Worm (Caenorhabditis elegans) whole organism, young adult: Measurements from ENCODE around the gene maph-1.3.
"Not testable (repeated sequence)": the region's sequence is repeated elsewhere in the genome, so short reads cannot be mapped to it uniquely, and the experiment has no call there.

Experiments used
- B0019.2 ChIP-seq: fragments of 200-800 bp; sonication (Bioruptor generic); conservative IDR thresholded peaks from 2 replicates; pipeline ENCODE4 v1.3.6; 2022; ENCODE audit warnings: missing genetic modification reagents, missing genetic modification characterization, missing compliant biosample characterization
- C17E4.6 ChIP-seq: fragments of 200-800 bp; sonication (Bioruptor generic); IDR thresholded peaks from 2 replicates; pipeline ENCODE4 v1.3.6; 2022; ENCODE audit warnings: missing genetic modification reagents, missing genetic modification characterization, missing compliant biosample characterization
- D2030.7 ChIP-seq: fragments of 200-800 bp; sonication (Bioruptor generic); IDR thresholded peaks from 2 replicates; pipeline ENCODE4 v1.3.6; 2022; ENCODE audit warnings: missing genetic modification reagents, missing genetic modification characterization, missing compliant biosample characterization
- F33H1.4 ChIP-seq: fragments of 200-800 bp; sonication (Bioruptor generic); IDR thresholded peaks from 2 replicates; pipeline ENCODE4 v1.3.6; 2022; ENCODE audit warnings: missing genetic modification reagents, missing genetic modification characterization, missing compliant biosample characterization
- K11D2.4 ChIP-seq: fragments of 200-800 bp; sonication (Bioruptor generic); IDR thresholded peaks from 2 replicates; pipeline ENCODE4 v1.3.6; 2022; ENCODE audit warnings: missing genetic modification reagents, missing genetic modification characterization, missing compliant biosample characterization
- K12H6.12 ChIP-seq: fragments of 200-800 bp; sonication (Bioruptor generic); optimal IDR thresholded peaks from 2 replicates; lab custom pipeline; 2018; ENCODE audit warnings: mild to moderate bottlenecking, missing genetic modification characterization, missing compliant biosample characterization
- T26A5.8 ChIP-seq: sonication (generic microtip); optimal IDR thresholded peaks from 2 replicates; lab custom pipeline; 2016; ENCODE audit warnings: missing genetic modification characterization, missing compliant biosample characterization
- Y53G8AR.9 ChIP-seq: fragments of 200-800 bp; sonication (Bioruptor generic); conservative IDR thresholded peaks from 2 replicates; pipeline ENCODE4 v1.3.6; 2022; ENCODE audit warnings: missing genetic modification reagents, missing genetic modification characterization, missing compliant biosample characterization
- Y79H2A.3 ChIP-seq: fragments of 200-800 bp; sonication (Bioruptor generic); conservative IDR thresholded peaks from 2 replicates; pipeline ENCODE4 v1.3.6; 2022; ENCODE audit warnings: missing genetic modification reagents, missing genetic modification characterization, missing compliant biosample characterization
- Y95B8A.8 ChIP-seq: fragments of 200-800 bp; sonication (Bioruptor generic); IDR thresholded peaks from 2 replicates; pipeline ENCODE4 v1.3.6; 2022; ENCODE audit warnings: missing genetic modification reagents, missing genetic modification characterization, missing compliant biosample characterization
- ama-1 ChIP-seq, 3 experiments: fragments of 150-350 bp in 1 of 3; sonication (generic microtip) in 2 of 3; optimal IDR thresholded peaks; 2 replicates each; lab custom pipeline; 2014 to 2018; ENCODE audit warnings: missing biosample characterization in 2 of 3, missing genetic modification characterization in 2 of 3, missing genetic modification reagents in 2 of 3
- aptf-3 ChIP-seq: fragments of 200-800 bp; sonication (Bioruptor generic); IDR thresholded peaks from 2 replicates; pipeline ENCODE4 v1.3.6; 2022; ENCODE audit warnings: missing genetic modification characterization, missing compliant biosample characterization
- atf-7 ChIP-seq: sonication (generic microtip); optimal IDR thresholded peaks from 2 replicates; lab custom pipeline; 2017; ENCODE audit warnings: mild to moderate bottlenecking, missing genetic modification characterization, missing compliant biosample characterization
- attf-5 ChIP-seq: fragments of 200-800 bp; sonication (Bioruptor generic); optimal IDR thresholded peaks from 2 replicates; lab custom pipeline; 2018; ENCODE audit warnings: mild to moderate bottlenecking, missing genetic modification characterization, missing compliant biosample characterization
- attf-6 ChIP-seq: fragments of 200-800 bp; sonication (Bioruptor generic); IDR thresholded peaks from 2 replicates; pipeline ENCODE4 v1.3.6; 2022; ENCODE audit warnings: missing genetic modification reagents, missing genetic modification characterization, missing compliant biosample characterization
- cebp-1 ChIP-seq, 2 experiments: fragments of 200-800 bp in 1 of 2; sonication (Bioruptor generic) in 1 of 2; sonication (generic microtip) in 1 of 2; IDR thresholded peaks in 1 of 2; optimal IDR thresholded peaks in 1 of 2; 2 replicates each; pipeline versions ENCODE4 v1.3.6 to Lab custom; 2017 to 2022; ENCODE audit warnings: missing compliant biosample characterization in 2 of 2, missing genetic modification characterization in 2 of 2, mild to moderate bottlenecking in 1 of 2, missing genetic modification reagents in 1 of 2, moderate library complexity in 1 of 2
- ceh-40 ChIP-seq: fragments of 200-800 bp; sonication (Bioruptor generic); IDR thresholded peaks from 2 replicates; pipeline ENCODE4 v1.3.6; 2022; ENCODE audit warnings: missing genetic modification characterization, missing compliant biosample characterization
- ceh-58 ChIP-seq: fragments of 200-800 bp; sonication (Bioruptor generic); IDR thresholded peaks from 2 replicates; pipeline ENCODE4 v1.3.6; 2022; ENCODE audit warnings: missing genetic modification characterization, missing compliant biosample characterization
- dox-1 ChIP-seq: fragments of 200-800 bp; sonication (Bioruptor generic); IDR thresholded peaks from 2 replicates; pipeline ENCODE4 v1.3.6; 2022; ENCODE audit warnings: missing genetic modification reagents, missing genetic modification characterization, missing compliant biosample characterization
- dpff-1 ChIP-seq: sonication (generic microtip); optimal IDR thresholded peaks from 2 replicates; lab custom pipeline; 2017; ENCODE audit warnings: mild to moderate bottlenecking, missing genetic modification characterization, missing compliant biosample characterization
- fkh-3 ChIP-seq: sonication (generic microtip); optimal IDR thresholded peaks from 2 replicates; lab custom pipeline; 2016; ENCODE audit warnings: mild to moderate bottlenecking, missing genetic modification characterization, missing compliant biosample characterization
- hsf-1 ChIP-seq: fragments of 200-800 bp; sonication (Bioruptor generic); IDR thresholded peaks from 2 replicates; pipeline ENCODE4 v1.3.6; 2022; ENCODE audit warnings: missing genetic modification reagents, missing genetic modification characterization, missing compliant biosample characterization
- lag-1 ChIP-seq: fragments of 200-800 bp; sonication (Bioruptor generic); IDR thresholded peaks from 2 replicates; pipeline ENCODE4 v1.3.6; 2022; ENCODE audit warnings: missing genetic modification reagents, missing genetic modification characterization, missing compliant biosample characterization
- let-526 ChIP-seq: fragments of 200-800 bp; sonication (Bioruptor generic); IDR thresholded peaks from 2 replicates; pipeline ENCODE4 v1.3.6; 2022; ENCODE audit warnings: missing genetic modification reagents, missing genetic modification characterization, missing compliant biosample characterization
- lin-26 ChIP-seq: fragments of 200-800 bp; sonication (Bioruptor generic); IDR thresholded peaks from 2 replicates; pipeline ENCODE4 v1.3.6; 2022; ENCODE audit warnings: missing genetic modification reagents, missing genetic modification characterization, missing compliant biosample characterization
- lin-54 ChIP-seq: fragments of 200-800 bp; sonication (Bioruptor generic); optimal IDR thresholded peaks from 2 replicates; lab custom pipeline; 2018; ENCODE audit warnings: mild to moderate bottlenecking, missing genetic modification characterization, missing compliant biosample characterization
- madf-3 ChIP-seq: fragments of 200-800 bp; sonication (Bioruptor generic); IDR thresholded peaks from 2 replicates; pipeline ENCODE4 v1.3.6; 2022; ENCODE audit warnings: missing genetic modification reagents, missing genetic modification characterization, missing compliant biosample characterization
- madf-6 ChIP-seq: fragments of 200-800 bp; sonication (Bioruptor generic); IDR thresholded peaks from 2 replicates; pipeline ENCODE4 v1.3.6; 2022; ENCODE audit warnings: missing genetic modification reagents, missing genetic modification characterization, missing compliant biosample characterization
- mcd-1 ChIP-seq: fragments of 200-800 bp; sonication (Bioruptor generic); IDR thresholded peaks from 2 replicates; pipeline ENCODE4 v1.3.6; 2022; ENCODE audit warnings: missing genetic modification reagents, missing genetic modification characterization, missing compliant biosample characterization
- mel-28 ChIP-seq: sonication (generic microtip); optimal IDR thresholded peaks from 2 replicates; lab custom pipeline; 2016; ENCODE audit warnings: borderline replicate concordance, mild to moderate bottlenecking, missing genetic modification characterization, missing compliant biosample characterization
- nhr-120 ChIP-seq: fragments of 200-800 bp; sonication (Bioruptor generic); IDR thresholded peaks from 2 replicates; pipeline ENCODE4 v1.3.6; 2022; ENCODE audit warnings: missing genetic modification characterization, missing compliant biosample characterization
- pbrm-1 ChIP-seq: fragments of 200-800 bp; sonication (Bioruptor generic); IDR thresholded peaks from 2 replicates; pipeline ENCODE4 v1.3.6; 2022; ENCODE audit warnings: missing genetic modification reagents, missing genetic modification characterization, missing compliant biosample characterization
- pha-4 ChIP-seq: fragments of 150-350 bp; sonication (generic microtip); optimal IDR thresholded peaks from 2 replicates; lab custom pipeline; 2014; ENCODE audit warnings: missing biosample characterization, missing genetic modification reagents, missing genetic modification characterization
- snpc-4 ChIP-seq, 5 experiments: fragments of 150-350 bp in 1 of 5; sonication (generic microtip) in 4 of 5; optimal IDR thresholded peaks; 2 replicates each; lab custom pipeline; 2014 to 2018; ENCODE audit warnings: missing genetic modification characterization in 5 of 5, missing biosample characterization in 3 of 5, antibody characterized with exemption in 2 of 5, mild to moderate bottlenecking in 2 of 5, missing compliant biosample characterization in 2 of 5, missing genotype in 2 of 5, moderate library complexity in 2 of 5, missing genetic modification reagents in 1 of 5
- sptf-2 ChIP-seq: fragments of 200-800 bp; sonication (Bioruptor generic); optimal IDR thresholded peaks from 2 replicates; lab custom pipeline; 2018; ENCODE audit warnings: mild to moderate bottlenecking, missing genetic modification characterization, missing compliant biosample characterization
- tbx-9 ChIP-seq: sonication (generic microtip); optimal IDR thresholded peaks from 2 replicates; lab custom pipeline; 2016; ENCODE audit warnings: borderline replicate concordance, missing genetic modification characterization, inconsistent platforms, missing compliant biosample characterization
- zfh-2 ChIP-seq: fragments of 200-800 bp; sonication (Bioruptor generic); conservative IDR thresholded peaks from 2 replicates; pipeline ENCODE4 v1.3.6; 2022; ENCODE audit warnings: missing genetic modification reagents, missing genetic modification characterization, missing compliant biosample characterization
- ztf-22 ChIP-seq: fragments of 200-800 bp; sonication (Bioruptor generic); optimal IDR thresholded peaks from 2 replicates; lab custom pipeline; 2018; ENCODE audit warnings: mild to moderate bottlenecking, missing genetic modification characterization, moderate library complexity, missing compliant biosample characterization
- ztf-25 ChIP-seq: fragments of 200-800 bp; sonication (Bioruptor generic); IDR thresholded peaks from 2 replicates; pipeline ENCODE4 v1.3.6; 2022; ENCODE audit warnings: missing genetic modification reagents, missing genetic modification characterization, missing compliant biosample characterization

maph-1.3 gene

ce11 chrIII:3844746-3845145, at the start of gene maph-1.3:
maph-1.3 (plus strand) TSS chrIII:3844893.
- TF ChIP-seq aptf-3 (GFP tag; lab: Robert Waterston, UW) (0 out of 2 replicates have a peak, but pooled peaks have one; percentile 30), pbrm-1 (GFP tag; lab: Robert Waterston, UW) (0 out of 2 replicates have a peak, but pooled peaks have one; percentile 36), dox-1 (0 out of 2 replicates have a peak, but pooled peaks have one; percentile 6), D2030.7 (GFP tag; lab: Robert Waterston, UW) (peak; percentile 33), ztf-25 (GFP tag; lab: Robert Waterston, UW) (peak; percentile 38; the same call in 1 of the 2 replicates), F33H1.4 (GFP tag; lab: Robert Waterston, UW) (peak; percentile 16; the same call in 1 of the 2 replicates), lin-26 (peak; percentile 68), attf-6 (GFP tag; lab: Robert Waterston, UW) (peak; percentile 10; the same call in 1 of the 2 replicates), Y95B8A.8 (GFP tag; lab: Robert Waterston, UW) (peak; percentile 85; the same call in 1 of the 2 replicates), B0019.2 (GFP tag; lab: Robert Waterston, UW) (peak; percentile 41; the same call in 1 of the 2 replicates), ceh-58 (0 out of 2 replicates have a peak, but pooled peaks have one; percentile 33), madf-6 (GFP tag; lab: Robert Waterston, UW) (peak; percentile 65), hsf-1 (GFP tag; lab: Robert Waterston, UW) (peak; percentile 78), Y79H2A.3 (GFP tag; lab: Robert Waterston, UW) (peak; percentile 98), madf-3 (GFP tag; lab: Robert Waterston, UW) (peak; percentile 61; the same call in 1 of the 2 replicates), cebp-1 (tag; optimal IDR thresholded peaks at IDR 0.05; lab: Kevin White, UChicago) (peak; percentile 12), ceh-40 (GFP tag; lab: Robert Waterston, UW) (peak; percentile 77), C17E4.6 (0 out of 2 replicates have a peak, but pooled peaks have one; percentile 16)
- TF ChIP-seq cebp-1 (GFP tag; IDR thresholded peaks at IDR 0.05; lab: Robert Waterston, UW) = not testable (repeated sequence)

DNA sequence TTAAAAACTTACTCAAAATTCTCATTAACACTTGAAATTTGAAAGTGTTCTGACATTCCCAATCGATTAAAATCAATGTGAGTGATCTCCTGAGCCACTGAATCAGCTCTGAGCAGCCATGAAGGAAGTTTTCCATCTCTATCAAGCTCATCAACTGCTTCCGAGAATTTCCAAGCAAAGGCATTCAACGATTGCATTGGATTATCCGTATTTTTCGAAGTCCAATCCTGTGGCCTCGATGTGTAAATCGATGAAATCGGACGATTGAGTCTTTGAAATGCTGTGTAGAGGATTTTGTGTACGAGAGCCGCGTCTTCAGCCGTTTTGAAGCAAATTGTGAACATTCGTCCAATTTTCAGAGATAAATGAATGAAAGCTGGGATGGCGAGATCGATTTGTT, 48.8 kb upstream of the maph-1.3 start:
- TF ChIP-seq cebp-1 (GFP tag; IDR thresholded peaks at IDR 0.05; lab: Robert Waterston, UW) (no peak), cebp-1 (tag; optimal IDR thresholded peaks at IDR 0.05; lab: Kevin White, UChicago) (no peak), madf-6 (GFP tag; lab: Robert Waterston, UW) (0 out of 2 replicates have a peak, but pooled peaks have one; percentile 27), mel-28 (tag; lab: Kevin White, UChicago) (no peak), ztf-22 (no peak), ama-1 (optimal IDR thresholded peaks at IDR 0.05; lab: Kevin White, UChicago) (peak; percentile 51), ama-1 (GFP tag; optimal IDR thresholded peaks at IDR 0.05; lab: Kevin White, UChicago) (no peak)

DNA sequence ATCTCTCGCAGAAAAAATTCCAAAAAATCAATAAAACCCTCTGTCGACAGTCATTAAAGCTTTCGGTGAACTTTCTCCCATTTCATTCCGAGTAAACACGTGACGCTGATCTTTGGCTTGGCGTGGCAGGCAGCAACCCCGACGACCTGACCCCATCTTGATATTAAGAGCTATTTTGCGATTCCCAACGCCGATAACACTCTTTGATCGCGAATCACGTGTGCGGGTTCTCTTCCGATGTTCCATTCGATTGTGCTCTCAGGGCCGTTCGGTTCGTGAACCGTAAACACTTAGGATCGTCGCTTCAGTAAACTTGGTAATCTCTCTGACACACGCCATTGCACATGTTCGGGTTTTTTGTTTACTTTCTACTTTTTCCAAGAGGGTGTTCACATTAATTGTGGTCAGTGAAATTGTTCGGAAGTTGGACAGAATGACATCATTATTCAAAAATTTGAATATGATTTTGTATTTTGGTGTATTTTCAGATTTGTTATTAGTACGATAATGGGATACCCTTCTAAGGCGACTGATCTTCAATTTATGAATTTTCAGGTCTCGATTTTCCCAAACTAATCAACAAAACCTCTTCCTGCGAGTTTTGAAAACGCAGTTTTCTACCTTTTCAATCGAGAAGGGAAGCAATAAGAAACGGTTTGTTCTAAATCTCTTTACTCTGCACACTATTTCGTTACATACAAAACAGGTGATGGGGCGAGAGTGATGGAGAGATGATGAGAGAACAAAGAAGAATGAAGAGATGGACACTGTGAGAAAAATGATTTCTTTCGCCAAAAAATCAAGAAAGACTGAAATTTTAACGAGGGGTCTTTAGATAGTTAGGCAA, 47.3 kb upstream of the maph-1.3 start:
- no peak for TF ChIP-seq dpff-1
- TF ChIP-seq snpc-4 (GFP tag; optimal IDR thresholded peaks at IDR 0.05; lab: Kevin White, UChicago) = no peak
- TF ChIP-seq snpc-4 (tag; optimal IDR thresholded peaks at IDR 0.05; lab: Kevin White, UChicago) = peak in 1 of 4 experiments; percentile 18
- peak; percentile 72; the same call in 1 of the 2 replicates for TF ChIP-seq zfh-2 (GFP tag; lab: Robert Waterston, UW)
- no peak for TF ChIP-seq let-526 (GFP tag; lab: Robert Waterston, UW)
- no peak for TF ChIP-seq B0019.2 (GFP tag; lab: Robert Waterston, UW)
- TF ChIP-seq sptf-2 (GFP tag; lab: Kevin White, UChicago) = no peak
- TF ChIP-seq cebp-1 (GFP tag; IDR thresholded peaks at IDR 0.05; lab: Robert Waterston, UW) = 0 out of 2 replicates have a peak, but pooled peaks have one; percentile 52
- TF ChIP-seq cebp-1 (tag; optimal IDR thresholded peaks at IDR 0.05; lab: Kevin White, UChicago) = peak; percentile 54
- TF ChIP-seq atf-7 (tag; lab: Kevin White, UChicago) = peak; percentile 12
- TF ChIP-seq lin-26 = no peak
- TF ChIP-seq K12H6.12 (tag; lab: Kevin White, UChicago) = peak; percentile 32
- peak; percentile 35 for TF ChIP-seq pha-4
- TF ChIP-seq nhr-120 (GFP tag; lab: Robert Waterston, UW) = no peak
- 0 out of 2 replicates have a peak, but pooled peaks have one; percentile 12 for TF ChIP-seq mcd-1 (GFP tag; lab: Robert Waterston, UW)
- peak; percentile 22; the same call in 1 of the 2 replicates for TF ChIP-seq K11D2.4
- TF ChIP-seq C17E4.6 = no peak
- TF ChIP-seq T26A5.8 (tag; lab: Kevin White, UChicago) = no peak
- peak; percentile 18 for TF ChIP-seq attf-5 (GFP tag; lab: Kevin White, UChicago)
- TF ChIP-seq Y95B8A.8 (GFP tag; lab: Robert Waterston, UW) = no peak
- TF ChIP-seq pbrm-1 (GFP tag; lab: Robert Waterston, UW) = no peak
- TF ChIP-seq lag-1 (GFP tag; lab: Robert Waterston, UW) = 0 out of 2 replicates have a peak, but pooled peaks have one; percentile 6
- TF ChIP-seq Y53G8AR.9 (GFP tag; lab: Robert Waterston, UW) = 0 out of 2 replicates have a peak, but pooled peaks have one; percentile 18
- TF ChIP-seq fkh-3 (tag; lab: Kevin White, UChicago) = no peak
- TF ChIP-seq lin-54 (GFP tag; lab: Kevin White, UChicago) = no peak
- no peak for TF ChIP-seq tbx-9 (tag; lab: Kevin White, UChicago)
